Fruit fly (Drosophila melanogaster): ENCODE data around the gene Nipsnap.

Gene Nipsnap

dm6 chrX:16090179-16091144 is 17.1 kb upstream of the Nipsnap start:
- peak; percentile 79 for TF ChIP-seq ssp (GFP tag; IDR thresholded peaks at IDR 0.05)
- peak; percentile 87 for TF ChIP-seq Hand (GFP tag; optimal IDR thresholded peaks at IDR 0.05)
- peak; percentile 58 for TF ChIP-seq CG15601 (tag; optimal IDR thresholded peaks at IDR 0.05)
- peak; percentile 94 for TF ChIP-seq Xbp1 (GFP tag; optimal IDR thresholded peaks at IDR 0.05)
- TF ChIP-seq dan (GFP tag; IDR thresholded peaks at IDR 0.05) = 0 out of 2 replicates have a peak, but pooled peaks have one; percentile 22
- TF ChIP-seq tll (GFP tag; optimal IDR thresholded peaks at IDR 0.05) = no peak
- TF ChIP-seq nerfin-1 (tag; optimal IDR thresholded peaks at IDR 0.05) = peak; percentile 77
- TF ChIP-seq CG7357 (GFP tag; IDR thresholded peaks at IDR 0.05) = peak; percentile 75
- TF ChIP-seq ap (GFP tag; IDR thresholded peaks at IDR 0.05) = peak; percentile 83
- peak; percentile 95 for TF ChIP-seq lab (GFP tag; optimal IDR thresholded peaks at IDR 0.05)
- TF ChIP-seq Sin3A (optimal IDR thresholded peaks at IDR 0.05) = no peak
- peak; percentile 67 for TF ChIP-seq CG9876 (GFP tag; optimal IDR thresholded peaks at IDR 0.05)
- no peak for TF ChIP-seq Tbp (GFP tag; optimal IDR thresholded peaks at IDR 0.05)
- TF ChIP-seq p53 (GFP tag; optimal IDR thresholded peaks at IDR 0.05) = peak; percentile 64
- peak; percentile 89 for TF ChIP-seq bcd (GFP tag; optimal IDR thresholded peaks at IDR 0.05)
- peak; percentile 81 for TF ChIP-seq CG6765 (GFP tag; optimal IDR thresholded peaks at IDR 0.05)
- TF ChIP-seq PHDP (tag; optimal IDR thresholded peaks at IDR 0.05) = peak; percentile 93
- TF ChIP-seq CG10979 (tag; optimal IDR thresholded peaks at IDR 0.05) = peak; percentile 72
- peak; percentile 86 for TF ChIP-seq CG12391 (tag; optimal IDR thresholded peaks at IDR 0.05)
- no peak for TF ChIP-seq CG42726 (GFP tag; IDR thresholded peaks at IDR 0.05; ENCODE audit: partially characterized antibody)
- peak; percentile 63 for TF ChIP-seq dm (GFP tag; optimal IDR thresholded peaks at IDR 0.05)
- no peak for TF ChIP-seq yki (optimal IDR thresholded peaks at IDR 0.05)
- peak; percentile 50 for TF ChIP-seq CG11398 (GFP tag; optimal IDR thresholded peaks at IDR 0.05)
- TF ChIP-seq CG13894 (tag; optimal IDR thresholded peaks at IDR 0.05) = peak; percentile 89
- TF ChIP-seq CG1529 (GFP tag; optimal IDR thresholded peaks at IDR 0.05) = peak; percentile 74
- peak; percentile 54 for TF ChIP-seq NC2α (GFP tag; optimal IDR thresholded peaks at IDR 0.05)
- TF ChIP-seq pfk (GFP tag; optimal IDR thresholded peaks at IDR 0.05) = peak; percentile 29
- TF ChIP-seq H15 (GFP tag; IDR thresholded peaks at IDR 0.05) = peak; percentile 85
- peak; percentile 73 for TF ChIP-seq CG13123 (GFP tag; optimal IDR thresholded peaks at IDR 0.05)
- no peak for TF ChIP-seq hb (GFP tag; IDR thresholded peaks at IDR 0.05; ENCODE audit: partially characterized antibody)
- peak; percentile 9 for TF ChIP-seq BEAF-32 (GFP tag; optimal IDR thresholded peaks at IDR 0.05)
- TF ChIP-seq HmgD (GFP tag; optimal IDR thresholded peaks at IDR 0.05) = peak; percentile 62
- TF ChIP-seq CG7928 (GFP tag; optimal IDR thresholded peaks at IDR 0.05) = peak; percentile 67
- TF ChIP-seq Fer2 (tag; optimal IDR thresholded peaks at IDR 0.05) = peak; percentile 90
- TF ChIP-seq CG10431 (GFP tag; optimal IDR thresholded peaks at IDR 0.05) = peak; percentile 23
- peak; percentile 84 for TF ChIP-seq Optix (GFP tag; IDR thresholded peaks at IDR 0.05)
- TF ChIP-seq sqz (GFP tag; optimal IDR thresholded peaks at IDR 0.05) = peak; percentile 22
- peak; percentile 67 for TF ChIP-seq CG3163 (GFP tag; optimal IDR thresholded peaks at IDR 0.05)
- TF ChIP-seq amos (GFP tag; IDR thresholded peaks at IDR 0.05; ENCODE audit: partially characterized antibody) = no peak
- TF ChIP-seq tio (GFP tag; optimal IDR thresholded peaks at IDR 0.05) = peak; percentile 85
- peak; percentile 92 for TF ChIP-seq tgo (GFP tag; IDR thresholded peaks at IDR 0.05)
- peak; percentile 85 for TF ChIP-seq CG12299 (tag; optimal IDR thresholded peaks at IDR 0.05)
- peak; percentile 92 for TF ChIP-seq CG34422 (GFP tag; IDR thresholded peaks at IDR 0.05)
- peak; percentile 82 for TF ChIP-seq Hr3 (GFP tag; optimal IDR thresholded peaks at IDR 0.05)
- TF ChIP-seq pita (GFP tag; optimal IDR thresholded peaks at IDR 0.05) = no peak
- peak; percentile 90 for TF ChIP-seq CG13624 (GFP tag; optimal IDR thresholded peaks at IDR 0.05)
- peak; percentile 82 for TF ChIP-seq pum (GFP tag; optimal IDR thresholded peaks at IDR 0.05)
- TF ChIP-seq so (GFP tag; IDR thresholded peaks at IDR 0.05) = peak; percentile 82

Measured in whole organism, embryonic.